Worm (Caenorhabditis elegans) whole organism, L2 larva: ENCODE measurements around the gene moe-3.

Source experiments
- C34F6.9 ChIP-seq: fragments of 150-350 bp; optimal IDR thresholded peaks from 2 replicates; lab custom pipeline; 2014; ENCODE audit warnings: missing biosample characterization, missing genetic modification characterization
- F13H6.1 ChIP-seq: sonication (generic microtip); optimal IDR thresholded peaks from 2 replicates; lab custom pipeline; 2016; ENCODE audit warnings: missing genetic modification characterization, missing compliant biosample characterization
- R02D3.7 ChIP-seq: fragments of 150-350 bp; optimal IDR thresholded peaks from 2 replicates; lab custom pipeline; 2014; ENCODE audit warnings: missing biosample characterization, missing genetic modification characterization
- Y55F3AM.14 ChIP-seq: fragments of 200-800 bp; sonication (Bioruptor generic); optimal IDR thresholded peaks from 2 replicates; lab custom pipeline; 2018; ENCODE audit warnings: mild to moderate bottlenecking, missing genetic modification characterization, missing compliant biosample characterization
- ZK546.5 ChIP-seq: sonication (generic microtip); optimal IDR thresholded peaks from 2 replicates; lab custom pipeline; 2017; ENCODE audit warnings: missing biosample characterization, missing genetic modification characterization
- alr-1 ChIP-seq: fragments of 150-350 bp; optimal IDR thresholded peaks from 2 replicates; lab custom pipeline; 2014; ENCODE audit warnings: missing biosample characterization, missing genetic modification characterization
- ama-1 ChIP-seq: fragments of 150-350 bp; optimal IDR thresholded peaks from 2 replicates; lab custom pipeline; 2018; ENCODE audit warnings: inconsistent platforms
- blmp-1 ChIP-seq: sonication (generic microtip); optimal IDR thresholded peaks from 2 replicates; lab custom pipeline; 2017; ENCODE audit warnings: missing genetic modification characterization, mild to moderate bottlenecking, missing compliant biosample characterization, antibody characterized with exemption, moderate library complexity; ENCODE audit not compliant: insufficient read depth
- ceh-16 ChIP-seq: fragments of 150-350 bp; optimal IDR thresholded peaks from 2 replicates; lab custom pipeline; 2014; ENCODE audit warnings: missing biosample characterization, missing genetic modification characterization
- ceh-82 ChIP-seq: fragments of 150-350 bp; optimal IDR thresholded peaks from 2 replicates; lab custom pipeline; 2014; ENCODE audit warnings: missing biosample characterization, missing genetic modification characterization
- crh-2 ChIP-seq: sonication (generic microtip); optimal IDR thresholded peaks from 2 replicates; lab custom pipeline; 2017; ENCODE audit warnings: missing biosample characterization, missing genetic modification characterization
- dmd-4 ChIP-seq: sonication (generic microtip); optimal IDR thresholded peaks from 2 replicates; lab custom pipeline; 2017; ENCODE audit warnings: missing biosample characterization, missing genetic modification characterization
- egl-27 ChIP-seq: sonication (generic microtip); optimal IDR thresholded peaks from 3 replicates; lab custom pipeline; 2017; ENCODE audit warnings: missing biosample characterization, missing genetic modification reagents, missing genetic modification characterization
- elt-1 ChIP-seq: fragments of 150-350 bp; optimal IDR thresholded peaks from 2 replicates; lab custom pipeline; 2014; ENCODE audit warnings: missing biosample characterization, missing genetic modification characterization
- elt-3 ChIP-seq: sonication (generic microtip); optimal IDR thresholded peaks from 2 replicates; lab custom pipeline; 2017; ENCODE audit warnings: missing biosample characterization, missing genetic modification characterization
- fos-1 ChIP-seq: fragments of 150-350 bp; optimal IDR thresholded peaks from 2 replicates; lab custom pipeline; 2014; ENCODE audit warnings: missing biosample characterization, missing genetic modification characterization
- gmeb-1 ChIP-seq: fragments of 150-350 bp; optimal IDR thresholded peaks from 2 replicates; lab custom pipeline; 2014; ENCODE audit warnings: missing biosample characterization, missing genetic modification characterization
- lin-11 ChIP-seq: fragments of 150-350 bp; sonication (generic microtip); optimal IDR thresholded peaks from 2 replicates; lab custom pipeline; 2014; ENCODE audit warnings: missing biosample characterization, missing genetic modification characterization, inconsistent platforms, mixed read lengths
- lin-13 ChIP-seq: fragments of 150-350 bp; optimal IDR thresholded peaks from 2 replicates; lab custom pipeline; 2014; ENCODE audit warnings: missing biosample characterization, missing genetic modification reagents, missing genetic modification characterization
- lin-39 ChIP-seq: fragments of 150-350 bp; optimal IDR thresholded peaks from 2 replicates; lab custom pipeline; 2014; ENCODE audit warnings: missing biosample characterization, missing genetic modification reagents, missing genetic modification characterization
- mab-5 ChIP-seq: fragments of 150-350 bp; optimal IDR thresholded peaks from 2 replicates; lab custom pipeline; 2014; ENCODE audit warnings: missing biosample characterization, missing genetic modification characterization
- mbf-1 ChIP-seq: sonication (generic microtip); optimal IDR thresholded peaks from 2 replicates; lab custom pipeline; 2017; ENCODE audit warnings: missing biosample characterization, missing genetic modification characterization
- mdl-1 ChIP-seq, 2 experiments: fragments of 150-350 bp in 1 of 2; sonication (generic microtip) in 1 of 2; optimal IDR thresholded peaks; 2 replicates each; lab custom pipeline; 2017; ENCODE audit warnings: missing biosample characterization in 2 of 2, missing genetic modification characterization in 2 of 2
- nhr-10 ChIP-seq: sonication (generic microtip); optimal IDR thresholded peaks from 2 replicates; lab custom pipeline; 2017; ENCODE audit warnings: missing biosample characterization, missing genetic modification characterization
- nhr-11 ChIP-seq: fragments of 150-350 bp; optimal IDR thresholded peaks from 2 replicates; lab custom pipeline; 2014; ENCODE audit warnings: missing biosample characterization, missing genetic modification characterization
- nhr-12 ChIP-seq: fragments of 150-350 bp; optimal IDR thresholded peaks from 2 replicates; lab custom pipeline; 2014; ENCODE audit warnings: missing biosample characterization, missing genetic modification characterization
- nhr-129 ChIP-seq: fragments of 150-350 bp; optimal IDR thresholded peaks from 2 replicates; lab custom pipeline; 2014; ENCODE audit warnings: missing biosample characterization, missing genetic modification characterization
- nhr-21 ChIP-seq: fragments of 150-350 bp; optimal IDR thresholded peaks from 2 replicates; lab custom pipeline; 2014; ENCODE audit warnings: missing biosample characterization, missing genetic modification characterization
- nhr-23 ChIP-seq: fragments of 150-350 bp; optimal IDR thresholded peaks from 2 replicates; lab custom pipeline; 2014; ENCODE audit warnings: missing biosample characterization, missing genetic modification reagents, missing genetic modification characterization
- nhr-237 ChIP-seq: fragments of 150-350 bp; optimal IDR thresholded peaks from 2 replicates; lab custom pipeline; 2014; ENCODE audit warnings: missing biosample characterization, missing genetic modification characterization
- nhr-25 ChIP-seq: fragments of 150-350 bp; sonication (generic microtip); optimal IDR thresholded peaks from 3 replicates; lab custom pipeline; 2014; ENCODE audit warnings: missing biosample characterization, missing genetic modification characterization
- nhr-6 ChIP-seq: fragments of 150-350 bp; optimal IDR thresholded peaks from 2 replicates; lab custom pipeline; 2014; ENCODE audit warnings: missing biosample characterization, missing genetic modification characterization
- nhr-77 ChIP-seq: fragments of 150-350 bp; optimal IDR thresholded peaks from 2 replicates; lab custom pipeline; 2014; ENCODE audit warnings: missing biosample characterization, missing genetic modification characterization
- peb-1 ChIP-seq: fragments of 150-350 bp; optimal IDR thresholded peaks from 2 replicates; lab custom pipeline; 2014; ENCODE audit warnings: missing biosample characterization, missing genetic modification characterization
- sem-4 ChIP-seq: fragments of 150-350 bp; optimal IDR thresholded peaks from 2 replicates; lab custom pipeline; 2014; ENCODE audit warnings: missing biosample characterization, missing genetic modification reagents, missing genetic modification characterization
- skn-1 ChIP-seq: sonication (generic microtip); optimal IDR thresholded peaks from 2 replicates; lab custom pipeline; 2017; ENCODE audit warnings: missing biosample characterization, missing genetic modification characterization
- sma-3 ChIP-seq: sonication (generic microtip); optimal IDR thresholded peaks from 2 replicates; lab custom pipeline; 2016; ENCODE audit warnings: missing genetic modification reagents, missing genetic modification characterization, missing compliant biosample characterization
- sma-9 ChIP-seq, 2 experiments: fragments of 150-350 bp in 1 of 2; sonication (generic microtip) in 1 of 2; optimal IDR thresholded peaks; 2 replicates each; lab custom pipeline; 2014 to 2016; ENCODE audit warnings: missing genetic modification characterization in 2 of 2, mild to moderate bottlenecking in 1 of 2, missing biosample characterization in 1 of 2, missing compliant biosample characterization in 1 of 2, missing genetic modification reagents in 1 of 2, moderate library complexity in 1 of 2
- snpc-4 ChIP-seq: fragments of 150-350 bp; optimal IDR thresholded peaks from 2 replicates; lab custom pipeline; 2014; ENCODE audit warnings: missing biosample characterization, missing genetic modification characterization
- unc-39 ChIP-seq: fragments of 150-350 bp; optimal IDR thresholded peaks from 2 replicates; lab custom pipeline; 2014; ENCODE audit warnings: missing biosample characterization, missing genetic modification characterization
- unc-55 ChIP-seq: fragments of 150-350 bp; sonication (generic microtip); optimal IDR thresholded peaks from 3 replicates; lab custom pipeline; 2014; ENCODE audit warnings: missing biosample characterization, missing genetic modification reagents, missing genetic modification characterization
- unc-62 ChIP-seq: fragments of 150-350 bp; optimal IDR thresholded peaks from 2 replicates; lab custom pipeline; 2014; ENCODE audit warnings: missing biosample characterization, missing genetic modification reagents, missing genetic modification characterization
- ztf-1 ChIP-seq: fragments of 200-800 bp; sonication (Bioruptor generic); conservative IDR thresholded peaks from 2 replicates; pipeline ENCODE4 v1.3.6; 2022; ENCODE audit warnings: missing genetic modification characterization, missing compliant biosample characterization
- ztf-11 ChIP-seq: sonication (generic microtip); optimal IDR thresholded peaks from 2 replicates; lab custom pipeline; 2017; ENCODE audit warnings: missing biosample characterization, missing genetic modification characterization
- ztf-4 ChIP-seq: fragments of 150-350 bp; optimal IDR thresholded peaks from 2 replicates; lab custom pipeline; 2014; ENCODE audit warnings: missing biosample characterization, missing genetic modification characterization

moe-3 gene

DNA sequence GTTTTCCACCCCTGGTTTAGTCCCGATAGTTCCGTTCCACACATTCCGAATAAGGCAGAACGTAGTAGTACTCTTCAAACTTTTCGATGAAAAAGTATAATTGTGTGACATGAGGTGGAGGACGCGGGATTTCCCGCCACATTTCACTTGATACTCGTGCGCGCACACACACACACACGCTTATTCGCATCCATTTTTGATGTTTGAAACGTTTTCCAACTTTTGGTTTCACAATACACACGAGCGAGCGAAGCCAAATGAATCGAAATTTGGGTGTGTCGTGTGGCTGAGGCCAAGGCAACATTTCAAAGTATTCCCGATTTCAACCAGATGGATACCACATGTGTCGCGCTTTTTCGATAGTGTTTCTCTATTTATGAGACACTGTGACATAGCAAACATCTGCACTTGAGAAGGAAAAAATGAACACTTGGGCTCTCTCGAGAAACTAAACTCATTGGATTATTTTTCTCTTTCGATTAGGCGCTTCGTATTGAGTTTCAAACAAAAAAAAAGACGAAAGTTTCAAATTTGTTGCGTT, 28.1 kb upstream of the moe-3 start:
- TF ChIP-seq mdl-1 (tag; optimal IDR thresholded peaks at IDR 0.05; lab: Kevin White, UChicago) (no peak), snpc-4 (tag; lab: Kevin White, UChicago) (no peak), unc-62 (GFP tag; lab: Kevin White, UChicago) (no peak), nhr-6 (tag; lab: Kevin White, UChicago) (no peak), ztf-11 (tag; lab: Kevin White, UChicago) (no peak), elt-1 (tag; lab: Kevin White, UChicago) (no peak), ceh-16 (tag; lab: Kevin White, UChicago) (no peak), ceh-82 (no peak), blmp-1 (tag; lab: Kevin White, UChicago) (peak; percentile 5), dmd-4 (no peak), skn-1 (tag; lab: Kevin White, UChicago) (no peak), sma-9 (GFP tag; optimal IDR thresholded peaks at IDR 0.05; lab: Kevin White, UChicago) (peak; percentile 14), sma-9 (tag; optimal IDR thresholded peaks at IDR 0.05; lab: Kevin White, UChicago) (no peak), lin-39 (tag; lab: Kevin White, UChicago) (no peak), nhr-77 (no peak), nhr-129 (tag; lab: Kevin White, UChicago) (peak; percentile 10), unc-39 (tag; lab: Kevin White, UChicago) (no peak), lin-13 (GFP tag; lab: Kevin White, UChicago) (no peak), sma-3 (GFP tag; lab: Kevin White, UChicago) (no peak), sem-4 (no peak), F13H6.1 (tag; lab: Kevin White, UChicago) (peak; percentile 27), lin-11 (no peak), elt-3 (no peak)

DNA sequence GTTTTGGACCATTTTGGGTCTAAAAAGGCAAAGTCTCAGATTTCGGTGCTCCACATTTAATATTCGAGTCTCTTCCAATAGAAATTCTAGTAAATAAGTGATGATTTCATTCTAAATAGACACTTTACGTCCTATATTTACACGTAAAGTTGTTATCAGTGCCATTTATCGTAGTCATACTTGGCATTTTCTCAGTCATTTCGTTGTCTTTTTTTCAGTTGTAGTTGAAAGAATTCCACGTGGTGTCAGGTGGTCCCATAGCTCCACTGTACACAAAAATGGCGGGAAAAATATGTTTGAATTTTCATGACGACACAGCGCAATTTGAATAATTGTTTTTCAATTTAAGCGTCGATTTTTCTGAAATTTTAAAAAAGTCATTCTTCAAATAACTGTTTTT, 24.9 kb upstream of the moe-3 start:
- TF ChIP-seq fos-1 (tag; lab: Kevin White, UChicago) (peak; percentile 72), crh-2 (tag; lab: Kevin White, UChicago) (peak; percentile 77), gmeb-1 (tag; lab: Kevin White, UChicago) (peak; percentile 5), blmp-1 (tag; lab: Kevin White, UChicago) (no peak), sma-9 (GFP tag; optimal IDR thresholded peaks at IDR 0.05; lab: Kevin White, UChicago) (peak; percentile 11), sma-9 (tag; optimal IDR thresholded peaks at IDR 0.05; lab: Kevin White, UChicago) (no peak)
- TF ChIP-seq, all 48 proteins: peak for 4

DNA sequence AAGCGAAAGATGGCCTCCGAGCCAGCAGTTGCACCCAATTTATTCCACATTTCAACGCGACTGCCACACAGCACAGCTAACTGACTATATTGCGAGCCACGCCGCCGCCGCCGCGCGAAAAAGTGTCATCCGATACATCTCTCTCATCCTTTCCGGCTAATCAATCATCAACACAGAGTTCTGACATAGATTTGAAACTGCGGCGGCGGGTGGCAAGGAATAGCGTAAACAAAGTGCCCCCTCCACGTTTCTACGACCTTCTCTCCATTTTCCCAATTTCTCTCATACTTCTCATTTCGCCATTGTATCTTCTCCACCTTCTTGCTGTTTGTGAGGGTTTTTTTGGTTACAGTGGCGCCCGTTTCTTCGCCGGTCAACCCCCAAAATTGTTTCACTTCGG, 23.8 kb upstream of the moe-3 start:
- TF ChIP-seq nhr-21 (tag; lab: Kevin White, UChicago) (peak; percentile 36), ZK546.5 (tag; lab: Kevin White, UChicago) (no peak), blmp-1 (tag; lab: Kevin White, UChicago) (no peak), nhr-23 (tag; lab: Kevin White, UChicago) (no peak), mab-5 (no peak), sma-9 (GFP tag; optimal IDR thresholded peaks at IDR 0.05; lab: Kevin White, UChicago) (peak; percentile 82), sma-9 (tag; optimal IDR thresholded peaks at IDR 0.05; lab: Kevin White, UChicago) (no peak), mdl-1 (tag; optimal IDR thresholded peaks at IDR 0.05; lab: Kevin White, UChicago) (peak in 1 of 2 experiments; percentile 6), mbf-1 (no peak), lin-11 (no peak), unc-62 (GFP tag; lab: Kevin White, UChicago) (no peak), nhr-237 (tag; lab: Kevin White, UChicago) (no peak), nhr-11 (tag; lab: Kevin White, UChicago) (no peak), C34F6.9 (tag; lab: Kevin White, UChicago) (peak; percentile 16), egl-27 (tag; lab: Kevin White, UChicago) (no peak), nhr-12 (no peak), ztf-11 (tag; lab: Kevin White, UChicago) (no peak), elt-1 (tag; lab: Kevin White, UChicago) (no peak), R02D3.7 (tag; lab: Kevin White, UChicago) (no peak), ama-1 (lab: Kevin White, UChicago) (no peak), gmeb-1 (tag; lab: Kevin White, UChicago) (no peak), ceh-16 (tag; lab: Kevin White, UChicago) (no peak), unc-39 (tag; lab: Kevin White, UChicago) (no peak), peb-1 (tag; lab: Kevin White, UChicago) (no peak), elt-3 (no peak), lin-13 (GFP tag; lab: Kevin White, UChicago) (no peak), nhr-6 (tag; lab: Kevin White, UChicago) (no peak), ceh-82 (no peak), ztf-4 (tag; lab: Kevin White, UChicago) (no peak), nhr-10 (tag; lab: Kevin White, UChicago) (no peak), alr-1 (tag; lab: Kevin White, UChicago) (no peak), unc-55 (GFP tag; lab: Kevin White, UChicago) (no peak), lin-39 (tag; lab: Kevin White, UChicago) (no peak), ztf-1 (no peak), nhr-25 (no peak), Y55F3AM.14 (GFP tag; lab: Kevin White, UChicago) (peak; percentile 4), snpc-4 (tag; lab: Kevin White, UChicago) (peak; percentile 4), nhr-129 (tag; lab: Kevin White, UChicago) (peak; percentile 44), skn-1 (tag; lab: Kevin White, UChicago) (no peak), crh-2 (tag; lab: Kevin White, UChicago) (peak; percentile 50), sma-3 (GFP tag; lab: Kevin White, UChicago) (peak; percentile 30), nhr-77 (no peak), F13H6.1 (tag; lab: Kevin White, UChicago) (peak; percentile 62), fos-1 (tag; lab: Kevin White, UChicago) (peak; percentile 36)
